Fruit fly (Drosophila melanogaster) whole organism, wandering third instar larva: ENCODE data around the gene Arts.

Source experiments
- Abd-B ChIP-seq: fragments of >200 bp; optimal IDR thresholded peaks from 2 replicates; lab custom pipeline; 2017; ENCODE audit warnings: missing biosample characterization, missing genetic modification characterization
- CG32264 ChIP-seq: fragments of 200-800 bp; sonication (Bioruptor generic); optimal IDR thresholded peaks from 2 replicates; lab custom pipeline; 2016; ENCODE audit warnings: missing biosample characterization, missing genetic modification characterization
- CG9705 ChIP-seq: fragments of 200-800 bp; sonication (Bioruptor generic); optimal IDR thresholded peaks from 2 replicates; lab custom pipeline; 2018; ENCODE audit warnings: missing biosample characterization, mild to moderate bottlenecking, missing genetic modification characterization
- CrebA ChIP-seq: fragments of 200-800 bp; sonication (Bioruptor generic); optimal IDR thresholded peaks from 2 replicates; lab custom pipeline; 2016; ENCODE audit warnings: missing biosample characterization, mild to moderate bottlenecking, missing genetic modification characterization, borderline replicate concordance
- Dfd ChIP-seq: fragments of >200 bp; optimal IDR thresholded peaks from 2 replicates; lab custom pipeline; 2017; ENCODE audit warnings: missing biosample characterization, missing genetic modification characterization
- Dif ChIP-seq: fragments of 200-275, 200-300 bp; sonication (Bioruptor generic); optimal IDR thresholded peaks from 2 replicates; lab custom pipeline; 2018; ENCODE audit warnings: missing biosample characterization, missing genetic modification characterization; ENCODE audit not compliant: partially characterized antibody
- GATAd ChIP-seq: sonication (Bioruptor generic); optimal IDR thresholded peaks from 2 replicates; lab custom pipeline; 2016; ENCODE audit warnings: missing biosample characterization, missing genetic modification characterization
- HLH106 ChIP-seq: fragments of 200-800 bp; optimal IDR thresholded peaks from 3 replicates; lab custom pipeline; 2019; ENCODE audit warnings: missing biosample characterization, mild to moderate bottlenecking, missing genetic modification characterization, moderate library complexity
- Hnf4 ChIP-seq: fragments of 200-800 bp; sonication (Bioruptor generic); optimal IDR thresholded peaks from 2 replicates; lab custom pipeline; 2016; ENCODE audit warnings: missing biosample characterization, mild to moderate bottlenecking, missing genetic modification characterization
- Hr78 ChIP-seq: fragments of >200 bp; optimal IDR thresholded peaks from 2 replicates; lab custom pipeline; 2017; ENCODE audit warnings: missing biosample characterization, missing genetic modification characterization
- Hr83 ChIP-seq: fragments of 200-300 bp; sonication (Bioruptor generic); optimal IDR thresholded peaks from 2 replicates; lab custom pipeline; 2016; ENCODE audit warnings: missing biosample characterization, mild to moderate bottlenecking, missing genetic modification characterization, moderate library complexity; ENCODE audit not compliant: poor library complexity, severe bottlenecking
- Jra ChIP-seq: sonication (Bioruptor generic); optimal IDR thresholded peaks from 2 replicates; lab custom pipeline; 2016; ENCODE audit warnings: missing biosample characterization, missing genetic modification characterization
- Mio ChIP-seq: sonication (Bioruptor generic); optimal IDR thresholded peaks from 2 replicates; lab custom pipeline; 2016; ENCODE audit warnings: missing biosample characterization, missing genetic modification characterization
- Myc ChIP-seq: fragments of >200 bp; optimal IDR thresholded peaks from 2 replicates; lab custom pipeline; 2017
- N ChIP-seq: fragments of >200 bp; optimal IDR thresholded peaks from 2 replicates; lab custom pipeline; 2018; ENCODE audit warnings: missing biosample characterization, missing external identifiers, missing genetic modification characterization
- OdsH ChIP-seq: fragments of 200-800 bp; sonication (Bioruptor generic); optimal IDR thresholded peaks from 2 replicates; lab custom pipeline; 2016; ENCODE audit warnings: missing biosample characterization, mild to moderate bottlenecking, missing genetic modification characterization
- Rel ChIP-seq, 2 experiments: fragments of 200-800 bp; sonication (Bioruptor generic) in 1 of 2; optimal IDR thresholded peaks; 2 replicates in 1 of 2; 3 replicates in 1 of 2; lab custom pipeline; 2016 to 2019; ENCODE audit warnings: mild to moderate bottlenecking in 2 of 2, missing biosample characterization in 2 of 2, missing genetic modification characterization in 2 of 2, moderate library complexity in 1 of 2
- Sp1 ChIP-seq: fragments of 200-800 bp; sonication (Bioruptor generic); optimal IDR thresholded peaks from 3 replicates; lab custom pipeline; 2019; ENCODE audit warnings: missing biosample characterization, mild to moderate bottlenecking, missing genetic modification characterization, moderate library complexity
- Vsx2 ChIP-seq: fragments of 200-300, 225-300 bp; sonication (Bioruptor generic); optimal IDR thresholded peaks from 2 replicates; lab custom pipeline; 2018; ENCODE audit warnings: missing biosample characterization, missing genetic modification characterization; ENCODE audit not compliant: partially characterized antibody
- br ChIP-seq: fragments of 200-800 bp; sonication (Bioruptor generic); optimal IDR thresholded peaks from 2 replicates; lab custom pipeline; 2016; ENCODE audit warnings: missing biosample characterization, missing genetic modification characterization
- brk ChIP-seq: fragments of 200-800 bp; sonication (Bioruptor generic); optimal IDR thresholded peaks from 2 replicates; lab custom pipeline; 2016; ENCODE audit warnings: missing biosample characterization, mild to moderate bottlenecking, missing genetic modification characterization
- dl ChIP-seq, 2 experiments: fragments of 175-275, 200-275 bp in 1 of 2; fragments of 200-275 bp in 1 of 2; sonication (Bioruptor generic); optimal IDR thresholded peaks; lab custom pipeline; 2018; ENCODE audit warnings: mild to moderate bottlenecking in 2 of 2, missing biosample characterization in 2 of 2, missing genetic modification characterization in 2 of 2, moderate library complexity in 2 of 2; ENCODE audit not compliant: partially characterized antibody in 2 of 2, insufficient read depth in 1 of 2
- dmrt93B ChIP-seq: fragments of 200-800 bp; sonication (Bioruptor generic); optimal IDR thresholded peaks from 2 replicates; lab custom pipeline; 2018; ENCODE audit warnings: missing biosample characterization, mild to moderate bottlenecking, missing genetic modification characterization
- dsf ChIP-seq: sonication (Bioruptor generic); optimal IDR thresholded peaks from 2 replicates; lab custom pipeline; 2016; ENCODE audit warnings: missing biosample characterization, missing genetic modification characterization, borderline replicate concordance
- ey ChIP-seq: fragments of 200-800 bp; sonication (Bioruptor generic); optimal IDR thresholded peaks from 2 replicates; lab custom pipeline; 2016; ENCODE audit warnings: missing biosample characterization, missing genetic modification characterization
- foxo ChIP-seq, 2 experiments: fragments of 200-800 bp; sonication (Bioruptor generic); optimal IDR thresholded peaks; 2 replicates in 1 of 2; 3 replicates in 1 of 2; lab custom pipeline; 2016 to 2017; ENCODE audit warnings: missing biosample characterization in 2 of 2, missing genetic modification characterization in 2 of 2
- fru ChIP-seq: fragments of 200-800 bp; sonication (Bioruptor generic); optimal IDR thresholded peaks from 3 replicates; lab custom pipeline; 2016; ENCODE audit warnings: missing biosample characterization, mild to moderate bottlenecking, missing genetic modification characterization
- h ChIP-seq: fragments of 200-800 bp; sonication (Bioruptor generic); optimal IDR thresholded peaks from 3 replicates; lab custom pipeline; 2016; ENCODE audit warnings: missing biosample characterization, mild to moderate bottlenecking, missing genetic modification characterization
- jim ChIP-seq: fragments of 175-275, 200-325 bp; sonication (Bioruptor generic); optimal IDR thresholded peaks from 2 replicates; lab custom pipeline; 2016; ENCODE audit warnings: missing biosample characterization, mild to moderate bottlenecking, missing genetic modification characterization
- lola ChIP-seq: fragments of >200 bp; optimal IDR thresholded peaks from 2 replicates; lab custom pipeline; 2017; ENCODE audit warnings: missing biosample characterization, missing genetic modification characterization
- pan ChIP-seq: fragments of >200 bp; optimal IDR thresholded peaks from 2 replicates; lab custom pipeline; 2017
- psq ChIP-seq: fragments of 200-800 bp; sonication (Bioruptor generic); optimal IDR thresholded peaks from 3 replicates; lab custom pipeline; 2017; ENCODE audit warnings: missing biosample characterization, mild to moderate bottlenecking, missing genetic modification characterization, moderate library complexity
- rgr ChIP-seq: fragments of 200-800 bp; sonication (Bioruptor generic); optimal IDR thresholded peaks from 3 replicates; lab custom pipeline; 2016; ENCODE audit warnings: missing biosample characterization, mild to moderate bottlenecking, missing genetic modification characterization
- sage ChIP-seq: fragments of 200-800 bp; sonication (Bioruptor generic); optimal IDR thresholded peaks from 2 replicates; lab custom pipeline; 2016; ENCODE audit warnings: missing biosample characterization, mild to moderate bottlenecking, missing genetic modification characterization
- sv ChIP-seq: fragments of 200-800 bp; sonication (Bioruptor generic); optimal IDR thresholded peaks from 3 replicates; lab custom pipeline; 2016; ENCODE audit warnings: missing biosample characterization, missing genetic modification characterization
- tai ChIP-seq: sonication (Bioruptor generic); optimal IDR thresholded peaks from 2 replicates; lab custom pipeline; 2016; ENCODE audit warnings: missing biosample characterization, missing genetic modification characterization
- usp ChIP-seq: fragments of >200 bp; optimal IDR thresholded peaks from 2 replicates; lab custom pipeline; 2017; ENCODE audit warnings: missing biosample characterization, missing genetic modification characterization
- woc ChIP-seq: sonication (Bioruptor generic); optimal IDR thresholded peaks from 2 replicates; lab custom pipeline; 2016; ENCODE audit warnings: missing biosample characterization, mild to moderate bottlenecking, missing genetic modification characterization

The Arts gene

dm6 chr3L:16602736-16603144 is at the start of gene Arts:
TSS of gene Arts (plus strand) at chr3L:16602851.
- no peak for TF ChIP-seq woc
- TF ChIP-seq Rel (GFP tag; optimal IDR thresholded peaks at IDR 0.05; lab: Kevin White, UChicago), result no peak
- TF ChIP-seq Rel (tag; optimal IDR thresholded peaks at IDR 0.05; lab: Kevin White, UChicago), result peak; percentile 32
- TF ChIP-seq Dfd (GFP tag; lab: Kevin White, UChicago), result no peak
- TF ChIP-seq psq, result peak; percentile 14
- no peak for TF ChIP-seq dl (GFP tag; optimal IDR thresholded peaks at IDR 0.05; lab: Kevin White, UChicago; ENCODE audit: insufficient read depth in 1 of 2, partially characterized antibody in 2 of 2)
- TF ChIP-seq Jra, result peak; percentile 10
- TF ChIP-seq foxo (GFP tag; optimal IDR thresholded peaks at IDR 0.05; lab: Kevin White, UChicago), result peak in 1 of 2 experiments; percentile 52
- peak; percentile 1 for TF ChIP-seq Hnf4 (GFP tag; lab: Kevin White, UChicago)
- TF ChIP-seq N, result no peak
- no peak for TF ChIP-seq sv
- TF ChIP-seq sage (GFP tag; lab: Kevin White, UChicago), result no peak
- no peak for TF ChIP-seq Abd-B (GFP tag; lab: Kevin White, UChicago)
- peak; percentile 27 for TF ChIP-seq br
- TF ChIP-seq dmrt93B, result no peak
- no peak for TF ChIP-seq Vsx2 (GFP tag; lab: Kevin White, UChicago)
- no peak for TF ChIP-seq jim (GFP tag; lab: Kevin White, UChicago)
- TF ChIP-seq lola (GFP tag; lab: Kevin White, UChicago), result no peak
- TF ChIP-seq rgr (GFP tag; lab: Kevin White, UChicago), result peak; percentile 31
- peak; percentile 43 for TF ChIP-seq Myc (lab: Kevin White, UChicago)
- peak; percentile 1 for TF ChIP-seq fru (GFP tag; lab: Kevin White, UChicago)
- TF ChIP-seq brk (GFP tag; lab: Kevin White, UChicago), result peak; percentile 10
- no peak for TF ChIP-seq Hr78
- peak; percentile 40 for TF ChIP-seq Sp1 (GFP tag; lab: Kevin White, UChicago)
- TF ChIP-seq usp (GFP tag; lab: Kevin White, UChicago), result no peak
- TF ChIP-seq CG9705 (GFP tag; lab: Kevin White, UChicago), result peak; percentile 23
- no peak for TF ChIP-seq ey (GFP tag; lab: Kevin White, UChicago)
- TF ChIP-seq tai (GFP tag; lab: Kevin White, UChicago), result no peak
- no peak for TF ChIP-seq GATAd
- no peak for TF ChIP-seq OdsH (GFP tag; lab: Kevin White, UChicago)
- TF ChIP-seq Mio (GFP tag; lab: Kevin White, UChicago), result no peak
- TF ChIP-seq h (GFP tag; lab: Kevin White, UChicago), result peak; percentile 46
- TF ChIP-seq HLH106, result peak; percentile 53
- TF ChIP-seq Hr83, result no peak
- no peak for TF ChIP-seq CG32264 (GFP tag; lab: Kevin White, UChicago)
- TF ChIP-seq dsf, result no peak
- TF ChIP-seq pan, result no peak
- TF ChIP-seq CrebA, result no peak
- TF ChIP-seq Dif (GFP tag; lab: Kevin White, UChicago), result no peak

- no peak for TF ChIP-seq woc
- no peak for TF ChIP-seq CG9705 (GFP tag; lab: Kevin White, UChicago)
- no peak for TF ChIP-seq Myc (lab: Kevin White, UChicago)
- TF ChIP-seq CrebA, result no peak
- no peak for TF ChIP-seq tai (GFP tag; lab: Kevin White, UChicago)
- no peak for TF ChIP-seq Sp1 (GFP tag; lab: Kevin White, UChicago)
- no peak for TF ChIP-seq ey (GFP tag; lab: Kevin White, UChicago)
- no peak for TF ChIP-seq h (GFP tag; lab: Kevin White, UChicago)
- no peak for TF ChIP-seq Hr78
- TF ChIP-seq Hr83, result no peak
- no peak for TF ChIP-seq Dif (GFP tag; lab: Kevin White, UChicago)
- TF ChIP-seq brk (GFP tag; lab: Kevin White, UChicago), result no peak
- TF ChIP-seq sage (GFP tag; lab: Kevin White, UChicago), result no peak
- no peak for TF ChIP-seq jim (GFP tag; lab: Kevin White, UChicago)
- TF ChIP-seq Vsx2 (GFP tag; lab: Kevin White, UChicago), result no peak
- TF ChIP-seq N, result no peak
- TF ChIP-seq dmrt93B, result no peak
Measured at dm6 chr3L:16556523-16556922, 46.1 kb upstream of the Arts start, which contains the start of gene CG4229. TSS of gene CG4229 (plus strand) at chr3L:16556823.
